Fruit fly (Drosophila melanogaster) whole organism, wandering third instar larva: ENCODE data around the gene CG42709.
A peak's percentile ranks its signal among the peaks of the same experiment; 100 is the strongest.

Experiments used
- Abd-B ChIP-seq: fragments of >200 bp; optimal IDR thresholded peaks from 2 replicates; lab custom pipeline; 2017; ENCODE audit warnings: missing biosample characterization, missing genetic modification characterization
- CG32264 ChIP-seq: fragments of 200-800 bp; sonication (Bioruptor generic); optimal IDR thresholded peaks from 2 replicates; lab custom pipeline; 2016; ENCODE audit warnings: missing biosample characterization, missing genetic modification characterization
- CG9705 ChIP-seq: fragments of 200-800 bp; sonication (Bioruptor generic); optimal IDR thresholded peaks from 2 replicates; lab custom pipeline; 2018; ENCODE audit warnings: missing biosample characterization, mild to moderate bottlenecking, missing genetic modification characterization
- CrebA ChIP-seq: fragments of 200-800 bp; sonication (Bioruptor generic); optimal IDR thresholded peaks from 2 replicates; lab custom pipeline; 2016; ENCODE audit warnings: missing biosample characterization, mild to moderate bottlenecking, missing genetic modification characterization, borderline replicate concordance
- Dfd ChIP-seq: fragments of >200 bp; optimal IDR thresholded peaks from 2 replicates; lab custom pipeline; 2017; ENCODE audit warnings: missing biosample characterization, missing genetic modification characterization
- Dif ChIP-seq: fragments of 200-275, 200-300 bp; sonication (Bioruptor generic); optimal IDR thresholded peaks from 2 replicates; lab custom pipeline; 2018; ENCODE audit warnings: missing biosample characterization, missing genetic modification characterization; ENCODE audit not compliant: partially characterized antibody
- HLH106 ChIP-seq: fragments of 200-800 bp; optimal IDR thresholded peaks from 3 replicates; lab custom pipeline; 2019; ENCODE audit warnings: missing biosample characterization, mild to moderate bottlenecking, missing genetic modification characterization, moderate library complexity
- Hnf4 ChIP-seq: fragments of 200-800 bp; sonication (Bioruptor generic); optimal IDR thresholded peaks from 2 replicates; lab custom pipeline; 2016; ENCODE audit warnings: missing biosample characterization, mild to moderate bottlenecking, missing genetic modification characterization
- Hr78 ChIP-seq: fragments of >200 bp; optimal IDR thresholded peaks from 2 replicates; lab custom pipeline; 2017; ENCODE audit warnings: missing biosample characterization, missing genetic modification characterization
- Hr83 ChIP-seq: fragments of 200-300 bp; sonication (Bioruptor generic); optimal IDR thresholded peaks from 2 replicates; lab custom pipeline; 2016; ENCODE audit warnings: missing biosample characterization, mild to moderate bottlenecking, missing genetic modification characterization, moderate library complexity; ENCODE audit not compliant: poor library complexity, severe bottlenecking
- Jra ChIP-seq: sonication (Bioruptor generic); optimal IDR thresholded peaks from 2 replicates; lab custom pipeline; 2016; ENCODE audit warnings: missing biosample characterization, missing genetic modification characterization
- Mio ChIP-seq: sonication (Bioruptor generic); optimal IDR thresholded peaks from 2 replicates; lab custom pipeline; 2016; ENCODE audit warnings: missing biosample characterization, missing genetic modification characterization
- Myc ChIP-seq: fragments of >200 bp; optimal IDR thresholded peaks from 2 replicates; lab custom pipeline; 2017
- N ChIP-seq: fragments of >200 bp; optimal IDR thresholded peaks from 2 replicates; lab custom pipeline; 2018; ENCODE audit warnings: missing biosample characterization, missing external identifiers, missing genetic modification characterization
- OdsH ChIP-seq: fragments of 200-800 bp; sonication (Bioruptor generic); optimal IDR thresholded peaks from 2 replicates; lab custom pipeline; 2016; ENCODE audit warnings: missing biosample characterization, mild to moderate bottlenecking, missing genetic modification characterization
- Rel ChIP-seq, 2 experiments: fragments of 200-800 bp; sonication (Bioruptor generic) in 1 of 2; optimal IDR thresholded peaks; 2 replicates in 1 of 2; 3 replicates in 1 of 2; lab custom pipeline; 2016 to 2019; ENCODE audit warnings: mild to moderate bottlenecking in 2 of 2, missing biosample characterization in 2 of 2, missing genetic modification characterization in 2 of 2, moderate library complexity in 1 of 2
- Sp1 ChIP-seq: fragments of 200-800 bp; sonication (Bioruptor generic); optimal IDR thresholded peaks from 3 replicates; lab custom pipeline; 2019; ENCODE audit warnings: missing biosample characterization, mild to moderate bottlenecking, missing genetic modification characterization, moderate library complexity
- Vsx2 ChIP-seq: fragments of 200-300, 225-300 bp; sonication (Bioruptor generic); optimal IDR thresholded peaks from 2 replicates; lab custom pipeline; 2018; ENCODE audit warnings: missing biosample characterization, missing genetic modification characterization; ENCODE audit not compliant: partially characterized antibody
- br ChIP-seq: fragments of 200-800 bp; sonication (Bioruptor generic); optimal IDR thresholded peaks from 2 replicates; lab custom pipeline; 2016; ENCODE audit warnings: missing biosample characterization, missing genetic modification characterization
- brk ChIP-seq: fragments of 200-800 bp; sonication (Bioruptor generic); optimal IDR thresholded peaks from 2 replicates; lab custom pipeline; 2016; ENCODE audit warnings: missing biosample characterization, mild to moderate bottlenecking, missing genetic modification characterization
- dl ChIP-seq, 2 experiments: fragments of 175-275, 200-275 bp in 1 of 2; fragments of 200-275 bp in 1 of 2; sonication (Bioruptor generic); optimal IDR thresholded peaks; lab custom pipeline; 2018; ENCODE audit warnings: mild to moderate bottlenecking in 2 of 2, missing biosample characterization in 2 of 2, missing genetic modification characterization in 2 of 2, moderate library complexity in 2 of 2; ENCODE audit not compliant: partially characterized antibody in 2 of 2, insufficient read depth in 1 of 2
- dmrt93B ChIP-seq: fragments of 200-800 bp; sonication (Bioruptor generic); optimal IDR thresholded peaks from 2 replicates; lab custom pipeline; 2018; ENCODE audit warnings: missing biosample characterization, mild to moderate bottlenecking, missing genetic modification characterization
- dsf ChIP-seq: sonication (Bioruptor generic); optimal IDR thresholded peaks from 2 replicates; lab custom pipeline; 2016; ENCODE audit warnings: missing biosample characterization, missing genetic modification characterization, borderline replicate concordance
- ey ChIP-seq: fragments of 200-800 bp; sonication (Bioruptor generic); optimal IDR thresholded peaks from 2 replicates; lab custom pipeline; 2016; ENCODE audit warnings: missing biosample characterization, missing genetic modification characterization
- foxo ChIP-seq, 2 experiments: fragments of 200-800 bp; sonication (Bioruptor generic); optimal IDR thresholded peaks; 2 replicates in 1 of 2; 3 replicates in 1 of 2; lab custom pipeline; 2016 to 2017; ENCODE audit warnings: missing biosample characterization in 2 of 2, missing genetic modification characterization in 2 of 2
- fru ChIP-seq: fragments of 200-800 bp; sonication (Bioruptor generic); optimal IDR thresholded peaks from 3 replicates; lab custom pipeline; 2016; ENCODE audit warnings: missing biosample characterization, mild to moderate bottlenecking, missing genetic modification characterization
- h ChIP-seq: fragments of 200-800 bp; sonication (Bioruptor generic); optimal IDR thresholded peaks from 3 replicates; lab custom pipeline; 2016; ENCODE audit warnings: missing biosample characterization, mild to moderate bottlenecking, missing genetic modification characterization
- jim ChIP-seq: fragments of 175-275, 200-325 bp; sonication (Bioruptor generic); optimal IDR thresholded peaks from 2 replicates; lab custom pipeline; 2016; ENCODE audit warnings: missing biosample characterization, mild to moderate bottlenecking, missing genetic modification characterization
- pan ChIP-seq: fragments of >200 bp; optimal IDR thresholded peaks from 2 replicates; lab custom pipeline; 2017
- psq ChIP-seq: fragments of 200-800 bp; sonication (Bioruptor generic); optimal IDR thresholded peaks from 3 replicates; lab custom pipeline; 2017; ENCODE audit warnings: missing biosample characterization, mild to moderate bottlenecking, missing genetic modification characterization, moderate library complexity
- rgr ChIP-seq: fragments of 200-800 bp; sonication (Bioruptor generic); optimal IDR thresholded peaks from 3 replicates; lab custom pipeline; 2016; ENCODE audit warnings: missing biosample characterization, mild to moderate bottlenecking, missing genetic modification characterization
- sage ChIP-seq: fragments of 200-800 bp; sonication (Bioruptor generic); optimal IDR thresholded peaks from 2 replicates; lab custom pipeline; 2016; ENCODE audit warnings: missing biosample characterization, mild to moderate bottlenecking, missing genetic modification characterization
- sv ChIP-seq: fragments of 200-800 bp; sonication (Bioruptor generic); optimal IDR thresholded peaks from 3 replicates; lab custom pipeline; 2016; ENCODE audit warnings: missing biosample characterization, missing genetic modification characterization
- tai ChIP-seq: sonication (Bioruptor generic); optimal IDR thresholded peaks from 2 replicates; lab custom pipeline; 2016; ENCODE audit warnings: missing biosample characterization, missing genetic modification characterization
- usp ChIP-seq: fragments of >200 bp; optimal IDR thresholded peaks from 2 replicates; lab custom pipeline; 2017; ENCODE audit warnings: missing biosample characterization, missing genetic modification characterization

Gene CG42709

dm6 chr3L:12789875-12790373 is at the start of gene CG42709:
TSS of gene CG42709 (plus strand) at chr3L:12790192.
- TF ChIP-seq dl (GFP tag; optimal IDR thresholded peaks at IDR 0.05; lab: Kevin White, UChicago; ENCODE audit: insufficient read depth in 1 of 2, partially characterized antibody in 2 of 2) = peak; percentile 21 to 34
- no peak for TF ChIP-seq usp
- no peak for TF ChIP-seq brk (GFP tag; lab: Kevin White, UChicago)
- TF ChIP-seq Dif (GFP tag; lab: Kevin White, UChicago) = peak; percentile 84
- no peak for TF ChIP-seq Sp1
- peak; percentile 67 for TF ChIP-seq sage (GFP tag; lab: Kevin White, UChicago)
- peak; percentile 14 for TF ChIP-seq h
- TF ChIP-seq dmrt93B = no peak
- TF ChIP-seq Rel (GFP tag; optimal IDR thresholded peaks at IDR 0.05; lab: Kevin White, UChicago) = peak; percentile 49
- no peak for TF ChIP-seq Rel (tag; optimal IDR thresholded peaks at IDR 0.05; lab: Kevin White, UChicago)
- peak; percentile 25 for TF ChIP-seq Hnf4 (GFP tag; lab: Kevin White, UChicago)
- TF ChIP-seq N (GFP tag; lab: Kevin White, UChicago) = no peak
- TF ChIP-seq CG32264 = no peak
- TF ChIP-seq CrebA (GFP tag; lab: Kevin White, UChicago) = peak; percentile 59

DNA sequence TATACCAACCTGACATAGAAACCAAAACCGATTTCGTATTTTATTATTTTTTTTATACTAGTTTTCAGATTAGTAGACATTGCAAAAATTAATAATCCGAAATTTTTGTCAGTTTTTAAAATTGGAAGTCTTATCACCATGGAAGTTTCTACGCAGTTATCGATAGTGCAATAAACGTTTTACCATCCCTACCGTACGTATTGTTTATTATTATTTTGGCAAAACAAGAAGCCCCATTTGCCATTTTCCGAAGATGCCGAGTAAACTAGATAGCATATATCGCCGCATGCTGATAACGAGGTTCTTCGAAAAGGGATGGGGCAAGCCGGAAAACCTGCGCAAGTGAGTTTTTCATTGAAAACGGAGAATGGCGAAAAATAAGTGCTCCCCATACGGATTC is 48.4 kb upstream of the CG42709 start, which contains the start of gene CG32112:
Gene CG32112, plus strand, starts transcription at position 111 of the 400 bp plus-strand sequence.
- TF ChIP-seq Hr83 (GFP tag; lab: Kevin White, UChicago) (no peak), Sp1 (no peak), fru (GFP tag; lab: Kevin White, UChicago) (no peak), Vsx2 (GFP tag; lab: Kevin White, UChicago) (no peak), Hnf4 (GFP tag; lab: Kevin White, UChicago) (peak; percentile 56), psq (GFP tag; lab: Kevin White, UChicago) (peak; percentile 5), tai (GFP tag; lab: Kevin White, UChicago) (peak; percentile 50), N (GFP tag; lab: Kevin White, UChicago) (no peak), Myc (lab: Kevin White, UChicago) (no peak), OdsH (GFP tag; lab: Kevin White, UChicago) (peak; percentile 13), Dfd (GFP tag; lab: Kevin White, UChicago) (no peak), brk (GFP tag; lab: Kevin White, UChicago) (peak; percentile 46), dsf (GFP tag; lab: Kevin White, UChicago) (peak; percentile 1), ey (GFP tag; lab: Kevin White, UChicago) (no peak), HLH106 (tag; lab: Kevin White, UChicago) (no peak), sv (GFP tag; lab: Kevin White, UChicago) (no peak), usp (no peak), rgr (GFP tag; lab: Kevin White, UChicago) (no peak), h (no peak), br (GFP tag; lab: Kevin White, UChicago) (no peak), CrebA (GFP tag; lab: Kevin White, UChicago) (no peak), CG9705 (GFP tag; lab: Kevin White, UChicago) (no peak), sage (GFP tag; lab: Kevin White, UChicago) (no peak), CG32264 (no peak), Dif (GFP tag; lab: Kevin White, UChicago) (no peak), Jra (GFP tag; lab: Kevin White, UChicago) (peak; percentile 54), Abd-B (GFP tag; lab: Kevin White, UChicago) (no peak)

- TF ChIP-seq sage (GFP tag; lab: Kevin White, UChicago) (peak; percentile 26), CG32264 (no peak)
Measured at dm6 chr3L:12745121-12745770, 44.7 kb upstream of the CG42709 start, which contains the start of gene CG32109. TSS of gene CG32109 (plus strand) at chr3L:12745344.

DNA sequence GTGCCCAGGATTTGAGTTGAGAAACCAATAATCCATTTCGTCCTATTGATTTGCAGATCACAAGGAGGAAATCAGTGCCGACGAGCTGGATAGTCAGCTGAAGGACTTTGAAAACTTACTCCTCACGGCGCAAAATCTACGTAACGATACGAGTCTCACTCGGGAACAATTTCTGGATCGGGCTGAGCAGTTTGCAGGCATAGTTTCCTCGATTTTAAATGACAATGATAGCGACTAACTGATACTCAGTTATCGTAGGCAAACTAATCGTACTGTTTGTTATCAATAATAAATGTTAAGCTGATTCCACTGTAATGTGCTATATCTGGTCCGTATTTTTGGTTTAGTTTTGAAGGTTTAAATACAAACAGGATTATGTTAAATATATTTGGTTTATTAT is 43.8 kb upstream of the CG42709 start:
- no peak for TF ChIP-seq CrebA (GFP tag; lab: Kevin White, UChicago)
- no peak for TF ChIP-seq psq (GFP tag; lab: Kevin White, UChicago)
- no peak for TF ChIP-seq jim (GFP tag; lab: Kevin White, UChicago)
- no peak for TF ChIP-seq Hnf4 (GFP tag; lab: Kevin White, UChicago)
- no peak for TF ChIP-seq Hr78
- no peak for TF ChIP-seq h
- TF ChIP-seq Rel (GFP tag; optimal IDR thresholded peaks at IDR 0.05; lab: Kevin White, UChicago) = no peak
- no peak for TF ChIP-seq Rel (tag; optimal IDR thresholded peaks at IDR 0.05; lab: Kevin White, UChicago)
- no peak for TF ChIP-seq N (GFP tag; lab: Kevin White, UChicago)
- no peak for TF ChIP-seq pan (lab: Kevin White, UChicago)
- no peak for TF ChIP-seq brk (GFP tag; lab: Kevin White, UChicago)
- no peak for TF ChIP-seq sv (GFP tag; lab: Kevin White, UChicago)
- TF ChIP-seq foxo (GFP tag; optimal IDR thresholded peaks at IDR 0.05; lab: Kevin White, UChicago) = no peak
- no peak for TF ChIP-seq Mio
- TF ChIP-seq, all 38 proteins: peak for 0
